Fruit fly (Drosophila melanogaster) whole organism, embryonic: Measurements from ENCODE around the gene Ubi-p5E.

Experiments
- Abd-B ChIP-seq: fragments of 200-800 bp; sonication (Bioruptor generic); optimal IDR thresholded peaks from 2 replicates; lab custom pipeline; 2018; ENCODE audit warnings: missing biosample characterization, mild to moderate bottlenecking, missing genetic modification characterization, moderate library complexity
- Antp ChIP-seq: fragments of 200-800 bp; sonication (Bioruptor generic); optimal IDR thresholded peaks from 3 replicates; lab custom pipeline; 2016; ENCODE audit warnings: missing biosample characterization, missing genetic modification characterization
- Atf3 ChIP-seq: fragments of 200-800 bp; sonication (Bioruptor generic); optimal IDR thresholded peaks from 3 replicates; lab custom pipeline; 2016; ENCODE audit warnings: missing biosample characterization, missing genetic modification characterization
- Awh ChIP-seq: fragments of 200-800 bp; sonication (Bioruptor generic); IDR thresholded peaks from 2 replicates; pipeline ENCODE4, ENCODE4 v1.3.6; 2022; ENCODE audit warnings: missing biosample characterization, missing genetic modification characterization
- BtbVII ChIP-seq: fragments of 200-800 bp; sonication (Bioruptor generic); optimal IDR thresholded peaks from 3 replicates; lab custom pipeline; 2017; ENCODE audit warnings: missing biosample characterization, mild to moderate bottlenecking, missing genetic modification characterization
- CG10462 ChIP-seq: fragments of 200-800 bp; sonication (Bioruptor generic); optimal IDR thresholded peaks from 2 replicates; lab custom pipeline; 2016; ENCODE audit warnings: missing biosample characterization, missing genetic modification characterization
- CG11085 ChIP-seq: fragments of 200-800 bp; sonication (Bioruptor generic); IDR thresholded peaks from 2 replicates; pipeline ENCODE4 v1.3.6; 2022; ENCODE audit warnings: missing biosample characterization, missing genetic modification characterization
- CG11695 ChIP-seq: fragments of 200-800 bp; sonication (Bioruptor generic); IDR thresholded peaks from 3 replicates; pipeline ENCODE4 v1.3.6; 2022; ENCODE audit warnings: missing biosample characterization, missing genetic modification characterization
- CG11723 ChIP-seq: fragments of 200-800 bp; sonication (Bioruptor generic); optimal IDR thresholded peaks from 2 replicates; lab custom pipeline; 2017; ENCODE audit warnings: missing biosample characterization, mild to moderate bottlenecking, missing genetic modification characterization
- CG12104 ChIP-seq: fragments of 200-800 bp; sonication (Bioruptor generic); optimal IDR thresholded peaks from 3 replicates; lab custom pipeline; 2016; ENCODE audit warnings: missing biosample characterization, missing genetic modification characterization
- CG12769 ChIP-seq: fragments of 200-800 bp; sonication (Bioruptor generic); optimal IDR thresholded peaks from 2 replicates; lab custom pipeline; 2019; ENCODE audit warnings: missing biosample characterization, mild to moderate bottlenecking, missing genetic modification characterization, moderate library complexity
- CG13287 ChIP-seq: fragments of 200-800 bp; sonication (Bioruptor generic); IDR thresholded peaks from 2 replicates; pipeline ENCODE4 v1.3.6; 2022; ENCODE audit warnings: missing biosample characterization, missing genetic modification characterization; ENCODE audit not compliant: partially characterized antibody
- CG13894 ChIP-seq: fragments of 200-800 bp; sonication (Bioruptor generic); optimal IDR thresholded peaks from 3 replicates; lab custom pipeline; 2018; ENCODE audit warnings: missing biosample characterization, mild to moderate bottlenecking, missing genetic modification characterization, moderate library complexity
- CG1602 ChIP-seq: fragments of 200-800 bp; sonication (Bioruptor generic); optimal IDR thresholded peaks from 3 replicates; lab custom pipeline; 2016; ENCODE audit warnings: missing biosample characterization, missing genetic modification characterization
- CG17186 ChIP-seq: fragments of 200-800 bp; sonication (Bioruptor generic); optimal IDR thresholded peaks from 3 replicates; lab custom pipeline; 2017; ENCODE audit warnings: missing biosample characterization, missing genetic modification reagents, missing genetic modification characterization
- CG17328 ChIP-seq: fragments of 200-800 bp; sonication (Bioruptor generic); IDR thresholded peaks from 2 replicates; pipeline ENCODE4 v1.3.6; 2022; ENCODE audit warnings: missing biosample characterization, missing genetic modification characterization
- CG2116 ChIP-seq: fragments of 200-800 bp; sonication (Bioruptor generic); optimal IDR thresholded peaks from 3 replicates; lab custom pipeline; 2018; ENCODE audit warnings: missing biosample characterization, mild to moderate bottlenecking, missing genetic modification characterization
- CG31365 ChIP-seq: fragments of 200-800 bp; sonication (Bioruptor generic); optimal IDR thresholded peaks from 2 replicates; lab custom pipeline; 2018; ENCODE audit warnings: missing biosample characterization, mild to moderate bottlenecking, missing genetic modification characterization
- CG3838 ChIP-seq: fragments of 200-800 bp; sonication (Bioruptor generic); optimal IDR thresholded peaks from 3 replicates; lab custom pipeline; 2016; ENCODE audit warnings: missing biosample characterization, missing genetic modification characterization
- CG4730 ChIP-seq: fragments of 200-800 bp; sonication (Bioruptor generic); IDR thresholded peaks from 2 replicates; pipeline ENCODE4 v1.3.6; 2022; ENCODE audit warnings: missing biosample characterization, missing genetic modification characterization
- CG6765 ChIP-seq: fragments of 200-800 bp; sonication (Bioruptor generic); optimal IDR thresholded peaks from 3 replicates; lab custom pipeline; 2017; ENCODE audit warnings: missing biosample characterization, mild to moderate bottlenecking, missing genetic modification characterization
- CG9876 ChIP-seq: fragments of 200-800 bp; sonication (Bioruptor generic); optimal IDR thresholded peaks from 2 replicates; lab custom pipeline; 2016; ENCODE audit warnings: missing biosample characterization, missing genetic modification characterization
- CG9932 ChIP-seq: fragments of 200-800 bp; sonication (Bioruptor generic); IDR thresholded peaks from 2 replicates; pipeline ENCODE4 v1.3.6; 2022; ENCODE audit warnings: missing biosample characterization, missing genetic modification characterization
- Dek ChIP-seq: fragments of 200-800 bp; sonication (Bioruptor generic); optimal IDR thresholded peaks from 3 replicates; lab custom pipeline; 2019; ENCODE audit warnings: missing biosample characterization, mild to moderate bottlenecking, missing genetic modification characterization, moderate library complexity
- Dref ChIP-seq: fragments of 200-800 bp; sonication (Bioruptor generic); IDR thresholded peaks from 2 replicates; pipeline ENCODE4 v1.3.6; 2022; ENCODE audit warnings: missing biosample characterization, missing genetic modification characterization
- E2f2 ChIP-seq: fragments of 200-800 bp; sonication (Bioruptor generic); IDR thresholded peaks from 2 replicates; pipeline ENCODE4 v1.3.6; 2022; ENCODE audit warnings: missing biosample characterization, missing genetic modification characterization
- HLH3B ChIP-seq: fragments of 200-800 bp; sonication (Bioruptor generic); IDR thresholded peaks from 2 replicates; pipeline ENCODE4 v1.3.6; 2022; ENCODE audit warnings: missing biosample characterization, missing genetic modification characterization
- Hr3 ChIP-seq: fragments of 200-800 bp; sonication (Bioruptor generic); optimal IDR thresholded peaks from 3 replicates; lab custom pipeline; 2016; ENCODE audit warnings: missing biosample characterization, missing genetic modification characterization
- Kr ChIP-seq: fragments of 200-800 bp; sonication (Bioruptor generic); optimal IDR thresholded peaks from 2 replicates; lab custom pipeline; 2017; ENCODE audit warnings: missing biosample characterization, mild to moderate bottlenecking, missing genetic modification characterization
- MBD-R2 ChIP-seq: fragments of 200-800 bp; sonication (Bioruptor generic); IDR thresholded peaks from 2 replicates; pipeline ENCODE4 v1.3.6; 2022; ENCODE audit warnings: missing biosample characterization, missing genetic modification characterization
- Mrtf ChIP-seq: fragments of 200-800 bp; sonication (Bioruptor generic); IDR thresholded peaks from 3 replicates; pipeline ENCODE4 v1.3.6; 2022; ENCODE audit warnings: missing biosample characterization, missing genetic modification characterization
- Nf-YA ChIP-seq: fragments of 200-800 bp; sonication (Bioruptor generic); IDR thresholded peaks from 2 replicates; pipeline ENCODE4 v1.3.6; 2022; ENCODE audit warnings: missing biosample characterization, missing genetic modification characterization
- Nf-YB ChIP-seq: fragments of 200-800 bp; sonication (Bioruptor generic); optimal IDR thresholded peaks from 3 replicates; lab custom pipeline; 2019; ENCODE audit warnings: missing biosample characterization, mild to moderate bottlenecking, missing genetic modification characterization, moderate library complexity
- Spps ChIP-seq: fragments of 200-800 bp; sonication (Bioruptor generic); optimal IDR thresholded peaks from 2 replicates; lab custom pipeline; 2018; ENCODE audit warnings: missing biosample characterization, mild to moderate bottlenecking, missing genetic modification characterization
- Stat92E ChIP-seq, 3 experiments: fragments of >200 bp in 2 of 3; fragments of 200-800 bp in 1 of 3; sonication (Bioruptor generic) in 1 of 3; optimal IDR thresholded peaks; 2 replicates each; lab custom pipeline; 2017 to 2019; ENCODE audit warnings: missing biosample characterization in 3 of 3, missing genetic modification characterization in 3 of 3, mild to moderate bottlenecking in 1 of 3, moderate library complexity in 1 of 3
- TFAM ChIP-seq: fragments of 200-800 bp; sonication (Bioruptor generic); optimal IDR thresholded peaks from 2 replicates; lab custom pipeline; 2017; ENCODE audit warnings: missing biosample characterization, missing genetic modification characterization, inconsistent platforms
- bcd ChIP-seq: fragments of 200-800 bp; sonication (Bioruptor generic); optimal IDR thresholded peaks from 2 replicates; lab custom pipeline; 2017; ENCODE audit warnings: missing biosample characterization, mild to moderate bottlenecking, missing genetic modification characterization
- crp ChIP-seq, 2 experiments: fragments of 200-800 bp; sonication (Bioruptor generic); optimal IDR thresholded peaks; 2 replicates in 1 of 2; 3 replicates in 1 of 2; lab custom pipeline; 2017; ENCODE audit warnings: missing biosample characterization in 2 of 2, missing genetic modification characterization in 2 of 2, mild to moderate bottlenecking in 1 of 2, moderate library complexity in 1 of 2
- dysf ChIP-seq: fragments of 200-800 bp; sonication (Bioruptor generic); IDR thresholded peaks from 3 replicates; pipeline ENCODE4 v1.3.6; 2022; ENCODE audit warnings: missing biosample characterization, missing genetic modification characterization
- ewg ChIP-seq: fragments of 200-800 bp; sonication (Bioruptor generic); optimal IDR thresholded peaks from 3 replicates; lab custom pipeline; 2017; ENCODE audit warnings: mild to moderate bottlenecking, missing biosample characterization, missing genetic modification reagents, missing genetic modification characterization
- fd96Cb ChIP-seq: fragments of 200-800 bp; sonication (Bioruptor generic); optimal IDR thresholded peaks from 2 replicates; lab custom pipeline; 2018; ENCODE audit warnings: missing biosample characterization, mild to moderate bottlenecking, missing genetic modification characterization, moderate library complexity
- kni ChIP-seq: fragments of 200-800 bp; sonication (Bioruptor generic); optimal IDR thresholded peaks from 3 replicates; lab custom pipeline; 2017; ENCODE audit warnings: mild to moderate bottlenecking, missing biosample characterization, missing genetic modification reagents, missing genetic modification characterization
- lbe ChIP-seq: fragments of 200-800 bp; sonication (Bioruptor generic); optimal IDR thresholded peaks from 2 replicates; lab custom pipeline; 2016; ENCODE audit warnings: missing biosample characterization, mild to moderate bottlenecking, missing genetic modification characterization
- nau ChIP-seq: fragments of 200-800 bp; sonication (Bioruptor generic); optimal IDR thresholded peaks from 3 replicates; lab custom pipeline; 2017; ENCODE audit warnings: missing biosample characterization, mild to moderate bottlenecking, missing genetic modification characterization, missing genetic modification reagents
- nom ChIP-seq: fragments of 200-800 bp; sonication (Bioruptor generic); optimal IDR thresholded peaks from 2 replicates; lab custom pipeline; 2017; ENCODE audit warnings: missing biosample characterization, missing genetic modification characterization, mild to moderate bottlenecking, moderate library complexity, missing genetic modification reagents
- rib ChIP-seq: fragments of 200-800 bp; sonication (Bioruptor generic); IDR thresholded peaks from 2 replicates; pipeline ENCODE4 v1.3.6; 2022; ENCODE audit warnings: missing biosample characterization, missing genetic modification characterization
- sima ChIP-seq: fragments of 200-800 bp; sonication (Bioruptor generic); optimal IDR thresholded peaks from 2 replicates; lab custom pipeline; 2016; ENCODE audit warnings: missing biosample characterization, missing genetic modification characterization
- sna ChIP-seq: fragments of 200-800 bp; sonication (Bioruptor generic); IDR thresholded peaks from 2 replicates; pipeline ENCODE4 v1.3.6; 2022; ENCODE audit warnings: missing biosample characterization, missing genetic modification characterization; ENCODE audit not compliant: partially characterized antibody
- tgo ChIP-seq: fragments of 200-800 bp; sonication (Bioruptor generic); IDR thresholded peaks from 3 replicates; pipeline ENCODE4 v1.3.6; 2022; ENCODE audit warnings: missing biosample characterization, missing genetic modification characterization
- tx ChIP-seq: fragments of 200-800 bp; sonication (Bioruptor generic); optimal IDR thresholded peaks from 2 replicates; lab custom pipeline; 2016; ENCODE audit warnings: missing biosample characterization, missing genetic modification characterization
- wor ChIP-seq: fragments of 200-800 bp; sonication (Bioruptor generic); IDR thresholded peaks from 2 replicates; pipeline ENCODE4 v1.3.6; 2022; ENCODE audit warnings: missing biosample characterization, missing genetic modification characterization
- yki ChIP-seq: fragments of >200 bp; optimal IDR thresholded peaks from 3 replicates; lab custom pipeline; 2018

Ubi-p5E gene

DNA sequence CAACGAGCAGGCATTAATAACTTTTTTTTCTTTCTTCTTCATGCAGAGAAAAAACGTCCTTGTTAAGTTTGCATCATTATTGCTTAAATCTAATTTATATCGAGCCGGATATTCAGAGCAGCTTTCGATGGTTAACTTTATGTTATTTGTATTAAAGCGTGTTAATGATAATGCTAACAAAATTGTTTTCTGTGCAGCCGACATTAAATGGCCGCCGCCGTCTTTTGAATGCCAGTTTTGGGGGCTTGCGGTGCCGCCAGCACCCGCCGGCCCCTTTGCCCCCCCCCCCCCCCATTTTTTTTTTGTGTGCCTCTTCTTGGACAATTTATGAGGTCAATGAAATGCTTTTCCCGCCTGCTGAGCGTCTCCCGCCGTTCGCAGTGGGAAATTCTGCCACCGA lies 32.1 kb upstream of the Ubi-p5E start (continued):
- TF ChIP-seq CG17186 (GFP tag; lab: Kevin White, UChicago) (no peak), rib (GFP tag; lab: Robert Waterston, UW) (no peak), Nf-YA (GFP tag; lab: Robert Waterston, UW) (no peak), CG11695 (no peak), Abd-B (GFP tag; lab: Kevin White, UChicago) (peak; percentile 17), CG11085 (GFP tag; lab: Robert Waterston, UW) (no peak), CG11723 (GFP tag; lab: Kevin White, UChicago) (no peak), tgo (no peak), Atf3 (GFP tag; lab: Kevin White, UChicago) (no peak), tx (GFP tag; lab: Kevin White, UChicago) (no peak), fd96Cb (peak; percentile 22), CG12104 (GFP tag; lab: Kevin White, UChicago) (no peak), CG31365 (tag; lab: Kevin White, UChicago) (no peak), CG13287 (GFP tag; lab: Robert Waterston, UW) (no peak), Hr3 (no peak), MBD-R2 (no peak), CG12769 (tag; lab: Kevin White, UChicago) (no peak), crp (GFP tag; optimal IDR thresholded peaks at IDR 0.05; lab: Kevin White, UChicago) (no peak), Spps (tag; lab: Kevin White, UChicago) (no peak), CG6765 (GFP tag; lab: Kevin White, UChicago) (no peak), kni (no peak), bcd (GFP tag; lab: Kevin White, UChicago) (peak; percentile 5), yki (lab: Kevin White, UChicago) (no peak), E2f2 (GFP tag; lab: Robert Waterston, UW) (no peak), nau (GFP tag; lab: Kevin White, UChicago) (no peak), Nf-YB (no peak), nom (GFP tag; lab: Kevin White, UChicago) (no peak), Antp (no peak), CG2116 (GFP tag; lab: Kevin White, UChicago) (no peak), Dref (GFP tag; lab: Robert Waterston, UW) (no peak), ewg (GFP tag; lab: Kevin White, UChicago) (no peak), BtbVII (GFP tag; lab: Kevin White, UChicago) (no peak), CG1602 (GFP tag; lab: Kevin White, UChicago) (no peak), CG9932 (GFP tag; lab: Robert Waterston, UW) (no peak), HLH3B (0 out of 2 replicates have a peak, but pooled peaks have one; percentile 24), CG4730 (no peak), Mrtf (GFP tag; lab: Robert Waterston, UW) (no peak), CG9876 (GFP tag; lab: Kevin White, UChicago) (no peak), TFAM (GFP tag; lab: Kevin White, UChicago) (no peak), CG13894 (no peak), dysf (peak; percentile 49; the same call in 2 of the 3 replicates), wor (GFP tag; lab: Robert Waterston, UW) (no peak), sima (no peak), Dek (tag; lab: Kevin White, UChicago) (no peak), Awh (no peak), CG17328 (GFP tag; lab: Robert Waterston, UW) (no peak), lbe (no peak), sna (GFP tag; lab: Robert Waterston, UW) (no peak), Stat92E (GFP tag; optimal IDR thresholded peaks at IDR 0.05; lab: Kevin White, UChicago) (no peak), CG3838 (GFP tag; lab: Kevin White, UChicago) (no peak), Kr (GFP tag; lab: Kevin White, UChicago) (no peak), CG10462 (GFP tag; lab: Kevin White, UChicago) (no peak)
